Worm (Caenorhabditis elegans): Measurements from ENCODE around the gene R13A5.11.

DNA sequence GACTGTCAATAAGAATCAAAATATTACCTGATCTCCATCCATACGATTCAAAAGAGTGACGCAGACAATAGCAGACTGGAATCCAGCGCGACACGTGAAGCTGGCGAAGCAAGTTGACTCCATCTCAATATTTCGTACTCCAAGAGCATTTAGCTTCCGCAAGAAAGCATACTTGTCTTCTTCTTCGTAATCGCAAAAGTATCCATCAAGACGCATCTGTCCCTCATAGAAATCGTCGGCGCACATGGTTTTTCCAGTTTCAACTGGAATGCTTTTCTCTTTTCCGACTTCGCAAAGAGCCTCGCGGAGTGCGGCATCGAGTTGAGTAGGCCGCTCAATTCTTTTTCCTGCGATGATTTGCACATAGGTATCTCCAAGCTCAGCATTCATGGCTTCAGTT lies 48.2 kb upstream of the R13A5.11 start:
- no peak for TF ChIP-seq syd-9 (tag; optimal IDR thresholded peaks at IDR 0.05)
- TF ChIP-seq pqm-1 (tag; optimal IDR thresholded peaks at IDR 0.05), result no peak
- no peak for TF ChIP-seq pha-4 (tag; optimal IDR thresholded peaks at IDR 0.05)
- TF ChIP-seq ets-4 (tag; optimal IDR thresholded peaks at IDR 0.05), result no peak
- no peak for TF ChIP-seq sox-4 (tag; optimal IDR thresholded peaks at IDR 0.05)
- TF ChIP-seq nfya-1 (tag; optimal IDR thresholded peaks at IDR 0.05), result no peak
- TF ChIP-seq zip-5 (tag; optimal IDR thresholded peaks at IDR 0.05), result no peak
- TF ChIP-seq C38D4.7 (GFP tag; optimal IDR thresholded peaks at IDR 0.05), result no peak
- TF ChIP-seq fkh-10 (GFP tag; optimal IDR thresholded peaks at IDR 0.05), result no peak
- no peak for TF ChIP-seq ceh-9 (tag; optimal IDR thresholded peaks at IDR 0.05)
- TF ChIP-seq F13H6.1 (tag; optimal IDR thresholded peaks at IDR 0.05), result no peak
- no peak for TF ChIP-seq pros-1 (tag; optimal IDR thresholded peaks at IDR 0.05)
- TF ChIP-seq hlh-13 (GFP tag; optimal IDR thresholded peaks at IDR 0.05), result no peak
